Fruit fly (Drosophila melanogaster): ENCODE results near the gene CG9458.

CG9458 gene

DNA sequence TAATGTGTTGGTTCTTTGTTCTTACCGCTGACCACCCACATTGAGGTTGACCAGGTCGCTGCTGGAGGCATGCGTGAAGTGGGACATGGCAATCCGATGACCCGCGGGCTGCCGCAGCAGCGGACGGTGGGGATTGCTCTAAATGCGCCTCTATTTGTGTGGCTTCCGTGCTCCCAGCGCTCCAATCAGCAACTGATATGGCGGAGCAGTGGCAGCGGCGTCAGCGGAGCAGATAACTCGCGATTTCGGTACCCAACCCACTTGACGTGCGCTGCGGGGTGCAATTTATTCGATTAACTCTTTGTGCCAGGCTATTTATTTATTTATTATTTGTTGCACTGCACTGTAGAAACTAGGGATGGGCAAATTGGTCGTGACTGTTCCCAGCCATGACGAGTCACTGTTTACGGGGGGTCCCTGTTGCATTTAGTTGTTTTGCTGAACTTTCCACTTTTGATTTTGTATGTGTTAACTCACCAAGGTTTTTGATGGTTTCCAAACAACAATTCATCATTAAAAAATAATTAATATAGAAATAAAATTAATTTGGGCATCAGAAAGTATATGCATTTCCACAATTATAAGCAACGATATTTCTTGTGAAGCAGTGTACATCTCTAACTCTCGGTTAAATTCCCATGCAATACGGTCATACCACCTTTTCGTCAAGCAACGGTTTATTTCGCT is 18.9 kb downstream of the CG9458 start, which contains the start of the genes CG9467 and CG8526 (continued):
- TF ChIP-seq CG6808 (GFP tag; optimal IDR thresholded peaks at IDR 0.05) (no peak), CG3919 (GFP tag; optimal IDR thresholded peaks at IDR 0.05) (no peak), Blimp-1 (GFP tag; optimal IDR thresholded peaks at IDR 0.05) (peak; percentile 29), Sox15 (GFP tag; optimal IDR thresholded peaks at IDR 0.05) (peak; percentile 58), CG34406 (GFP tag; optimal IDR thresholded peaks at IDR 0.05) (peak; percentile 60), CG8119 (GFP tag; IDR thresholded peaks at IDR 0.05) (no peak), CG11902 (GFP tag; optimal IDR thresholded peaks at IDR 0.05) (peak; percentile 49), Gug (GFP tag; IDR thresholded peaks at IDR 0.05) (no peak), fd85E (GFP tag; optimal IDR thresholded peaks at IDR 0.05) (no peak), dsx (GFP tag; optimal IDR thresholded peaks at IDR 0.05; ENCODE audit: poor library complexity, severe bottlenecking) (peak; percentile 65), pdm3 (GFP tag; optimal IDR thresholded peaks at IDR 0.05) (no peak), CG8632 (GFP tag; optimal IDR thresholded peaks at IDR 0.05) (no peak), Sox14 (GFP tag; optimal IDR thresholded peaks at IDR 0.05) (peak; percentile 51), OdsH (GFP tag; optimal IDR thresholded peaks at IDR 0.05) (no peak), acj6 (GFP tag; optimal IDR thresholded peaks at IDR 0.05) (peak; percentile 59), achi (GFP tag; optimal IDR thresholded peaks at IDR 0.05) (no peak), CG32006 (GFP tag; optimal IDR thresholded peaks at IDR 0.05) (no peak), Lpt (GFP tag; optimal IDR thresholded peaks at IDR 0.05) (no peak), vri (GFP tag; optimal IDR thresholded peaks at IDR 0.05) (no peak), CG10631 (GFP tag; optimal IDR thresholded peaks at IDR 0.05) (no peak), CG11762 (GFP tag; optimal IDR thresholded peaks at IDR 0.05; ENCODE audit: insufficient read depth) (no peak)

dm6 chr3R:9793018-9793417 is 26.7 kb downstream of the CG9458 start, which contains the start of gene CG8516:
Gene CG8516 (plus strand): TSS chr3R:9793295.
- TF ChIP-seq Gug (GFP tag; IDR thresholded peaks at IDR 0.05): no peak
- TF ChIP-seq vri (GFP tag; optimal IDR thresholded peaks at IDR 0.05): no peak
- TF ChIP-seq CG8119 (GFP tag; IDR thresholded peaks at IDR 0.05): peak; percentile 61; the same call in 2 of the 3 replicates
- TF ChIP-seq CG31627 (GFP tag; optimal IDR thresholded peaks at IDR 0.05): peak; percentile 19
- no peak for TF ChIP-seq topi (GFP tag; optimal IDR thresholded peaks at IDR 0.05)
- peak; percentile 11 for TF ChIP-seq acj6 (GFP tag; optimal IDR thresholded peaks at IDR 0.05)
- no peak for TF ChIP-seq spab (GFP tag; optimal IDR thresholded peaks at IDR 0.05)
- no peak for TF ChIP-seq CG6163 (GFP tag; IDR thresholded peaks at IDR 0.05)
- no peak for TF ChIP-seq CG7368 (GFP tag; optimal IDR thresholded peaks at IDR 0.05)
- TF ChIP-seq CG8319 (GFP tag; optimal IDR thresholded peaks at IDR 0.05): no peak
- TF ChIP-seq Eip78C (GFP tag): peak; percentile 79
- TF ChIP-seq fd85E (GFP tag; optimal IDR thresholded peaks at IDR 0.05): no peak
- peak; percentile 70 for TF ChIP-seq CG15336 (GFP tag; IDR thresholded peaks at IDR 0.05)
- peak; percentile 41 for TF ChIP-seq esn (GFP tag; optimal IDR thresholded peaks at IDR 0.05)
- peak; percentile 25; the same call in 1 of the 3 replicates for TF ChIP-seq eg (GFP tag; IDR thresholded peaks at IDR 0.05)
- no peak for TF ChIP-seq CG11902 (GFP tag; optimal IDR thresholded peaks at IDR 0.05)

- TF ChIP-seq CG15336 (GFP tag; IDR thresholded peaks at IDR 0.05) (no peak), OdsH (GFP tag; optimal IDR thresholded peaks at IDR 0.05) (no peak), Ets96B (tag; optimal IDR thresholded peaks at IDR 0.05) (peak; percentile 38), CG3032 (tag; optimal IDR thresholded peaks at IDR 0.05) (peak; percentile 58), Sox15 (GFP tag; optimal IDR thresholded peaks at IDR 0.05) (peak; percentile 13), esn (GFP tag; optimal IDR thresholded peaks at IDR 0.05) (peak; percentile 71), Hr38 (GFP tag; optimal IDR thresholded peaks at IDR 0.05) (no peak), net (GFP tag; optimal IDR thresholded peaks at IDR 0.05) (no peak), salr (GFP tag; optimal IDR thresholded peaks at IDR 0.05) (no peak), CG8632 (GFP tag; optimal IDR thresholded peaks at IDR 0.05) (no peak), CG6792 (GFP tag; optimal IDR thresholded peaks at IDR 0.05) (no peak), Hr39 (GFP tag; optimal IDR thresholded peaks at IDR 0.05) (peak; percentile 68), spab (GFP tag; optimal IDR thresholded peaks at IDR 0.05) (no peak), achi (GFP tag; optimal IDR thresholded peaks at IDR 0.05) (no peak), ss (GFP tag; optimal IDR thresholded peaks at IDR 0.05) (no peak), Eip78C (GFP tag) (peak; percentile 83), dsx (GFP tag; optimal IDR thresholded peaks at IDR 0.05; ENCODE audit: poor library complexity, severe bottlenecking) (no peak), topi (GFP tag; optimal IDR thresholded peaks at IDR 0.05) (peak; percentile 53), svp (GFP tag) (no peak), CG11762 (GFP tag; optimal IDR thresholded peaks at IDR 0.05; ENCODE audit: insufficient read depth) (no peak), vri (GFP tag; optimal IDR thresholded peaks at IDR 0.05) (no peak), Sox14 (GFP tag; optimal IDR thresholded peaks at IDR 0.05) (peak; percentile 76), cyc (GFP tag; optimal IDR thresholded peaks at IDR 0.05) (peak; percentile 35), Hr4 (GFP tag; optimal IDR thresholded peaks at IDR 0.05) (no peak), lz (GFP tag; optimal IDR thresholded peaks at IDR 0.05) (peak; percentile 65), fkh (GFP tag; optimal IDR thresholded peaks at IDR 0.05) (no peak), CG7368 (GFP tag; optimal IDR thresholded peaks at IDR 0.05) (no peak), pdm3 (GFP tag; optimal IDR thresholded peaks at IDR 0.05) (no peak)
Observed at dm6 chr3R:9791177-9791806, 28.4 kb downstream of the CG9458 start, which contains the start of the genes CG12945 and CG8507. Gene CG12945 (minus strand): TSS chr3R:9791221. Gene CG8507 (plus strand): TSS chr3R:9791483.
